Worm (Caenorhabditis elegans) whole organism, L1 larva: ENCODE results near the gene F07E5.13.
"Not testable (repeated sequence)": the region's sequence is repeated elsewhere in the genome, so short reads cannot be mapped to it uniquely, and the experiment has no call there.

ENCODE experiments used
- F16B12.6 ChIP-seq: fragments of 150-350 bp; optimal IDR thresholded peaks from 2 replicates; lab custom pipeline; 2014; ENCODE audit warnings: missing biosample characterization, missing genetic modification characterization
- Y116A8C.19 ChIP-seq: sonication (generic microtip); optimal IDR thresholded peaks from 2 replicates; lab custom pipeline; 2016; ENCODE audit warnings: missing compliant biosample characterization, missing genetic modification characterization, borderline replicate concordance
- ama-1 ChIP-seq: fragments of 150-350 bp; optimal IDR thresholded peaks from 2 replicates; lab custom pipeline; 2014
- blmp-1 ChIP-seq: fragments of 150-350 bp; optimal IDR thresholded peaks from 2 replicates; lab custom pipeline; 2014; ENCODE audit warnings: missing biosample characterization, missing genetic modification characterization
- ceh-8 ChIP-seq: fragments of 200-800 bp; sonication (Bioruptor generic); optimal IDR thresholded peaks from 2 replicates; lab custom pipeline; 2018; ENCODE audit warnings: mild to moderate bottlenecking, missing genetic modification characterization, moderate library complexity, missing compliant biosample characterization
- ceh-90 ChIP-seq: sonication (generic microtip); optimal IDR thresholded peaks from 2 replicates; lab custom pipeline; 2016; ENCODE audit warnings: missing genetic modification characterization, missing compliant biosample characterization
- dpl-1 ChIP-seq, 3 experiments: fragments of 150-350 bp in 2 of 3; sonication (generic microtip) in 1 of 3; optimal IDR thresholded peaks; 2 replicates each; lab custom pipeline; 2014 to 2017; ENCODE audit warnings: missing biosample characterization in 3 of 3, missing genetic modification characterization in 3 of 3, missing genetic modification reagents in 3 of 3
- efl-1 ChIP-seq, 4 experiments: fragments of 150-350 bp; optimal IDR thresholded peaks in 3 of 4; peaks in 1 of 4; 1 replicate in 1 of 4; 2 replicates in 3 of 4; lab custom pipeline; 2014; ENCODE audit warnings: missing biosample characterization in 2 of 4, missing genetic modification characterization in 2 of 4, missing genetic modification reagents in 2 of 4
- efl-3 ChIP-seq: fragments of 200-800 bp; sonication (Bioruptor generic); optimal IDR thresholded peaks from 2 replicates; lab custom pipeline; 2018; ENCODE audit warnings: mild to moderate bottlenecking, missing genetic modification characterization, missing compliant biosample characterization
- egl-13 ChIP-seq: sonication (generic microtip); optimal IDR thresholded peaks from 2 replicates; lab custom pipeline; 2016; ENCODE audit warnings: missing genotype, missing genetic modification reagents, missing genetic modification characterization, missing compliant biosample characterization
- egl-27 ChIP-seq, 2 experiments: fragments of 150-350 bp in 1 of 2; sonication (generic microtip); optimal IDR thresholded peaks; 3 replicates each; lab custom pipeline; 2017 to 2018; ENCODE audit warnings: missing biosample characterization in 2 of 2, missing genetic modification characterization in 2 of 2, missing genetic modification reagents in 2 of 2
- elt-2 ChIP-seq: sonication (generic microtip); optimal IDR thresholded peaks from 2 replicates; lab custom pipeline; 2016; ENCODE audit warnings: missing genetic modification characterization, mild to moderate bottlenecking, inconsistent platforms, missing compliant biosample characterization, missing genetic modification reagents
- fkh-8 ChIP-seq: sonication (generic microtip); optimal IDR thresholded peaks from 2 replicates; lab custom pipeline; 2016; ENCODE audit warnings: mild to moderate bottlenecking, missing genetic modification characterization, missing compliant biosample characterization
- grh-1 ChIP-seq: fragments of 200-800 bp; sonication (Bioruptor generic); IDR thresholded peaks from 2 replicates; pipeline ENCODE4 v1.3.6; 2022; ENCODE audit warnings: missing genetic modification reagents, missing genetic modification characterization, missing compliant biosample characterization
- hlh-17 ChIP-seq: fragments of 200-800 bp; sonication (Bioruptor generic); optimal IDR thresholded peaks from 2 replicates; lab custom pipeline; 2018; ENCODE audit warnings: missing genetic modification characterization, mild to moderate bottlenecking, missing compliant biosample characterization, moderate library complexity, borderline replicate concordance
- hlh-4 ChIP-seq: sonication (generic microtip); optimal IDR thresholded peaks from 2 replicates; lab custom pipeline; 2016; ENCODE audit warnings: mild to moderate bottlenecking, missing genetic modification characterization, missing compliant biosample characterization
- isw-1 ChIP-seq: fragments of 200-800 bp; sonication (Bioruptor generic); IDR thresholded peaks from 2 replicates; pipeline ENCODE4 v1.3.6; 2022; ENCODE audit warnings: missing genetic modification characterization, missing compliant biosample characterization
- jun-1 ChIP-seq: fragments of 150-350 bp; optimal IDR thresholded peaks from 2 replicates; lab custom pipeline; 2014; ENCODE audit warnings: missing biosample characterization, missing genetic modification reagents, missing genetic modification characterization
- lin-13 ChIP-seq: fragments of 150-350 bp; optimal IDR thresholded peaks from 2 replicates; lab custom pipeline; 2014; ENCODE audit warnings: missing biosample characterization, missing genetic modification reagents, missing genetic modification characterization
- lin-15B ChIP-seq: fragments of 150-350 bp; sonication (generic microtip); optimal IDR thresholded peaks from 3 replicates; lab custom pipeline; 2014; ENCODE audit warnings: missing biosample characterization, missing genetic modification characterization
- lin-35 ChIP-seq, 2 experiments: fragments of 150-350 bp; optimal IDR thresholded peaks; 2 replicates each; lab custom pipeline; 2014; ENCODE audit warnings: missing biosample characterization in 2 of 2, missing genetic modification characterization in 2 of 2, missing genetic modification reagents in 2 of 2
- lin-39 ChIP-seq: fragments of 150-350 bp; optimal IDR thresholded peaks from 2 replicates; lab custom pipeline; 2014; ENCODE audit warnings: missing biosample characterization, missing genetic modification reagents, missing genetic modification characterization
- mdl-1 ChIP-seq, 2 experiments: fragments of 150-350 bp; optimal IDR thresholded peaks; 2 replicates each; lab custom pipeline; 2014 to 2017; ENCODE audit warnings: missing biosample characterization in 2 of 2, missing genetic modification characterization in 2 of 2, inconsistent platforms in 1 of 2
- mep-1 ChIP-seq: fragments of 150-350 bp; optimal IDR thresholded peaks from 2 replicates; lab custom pipeline; 2014; ENCODE audit warnings: missing biosample characterization, missing genetic modification characterization
- nhr-12 ChIP-seq: sonication (generic microtip); optimal IDR thresholded peaks from 2 replicates; lab custom pipeline; 2017; ENCODE audit warnings: missing biosample characterization, missing genetic modification characterization
- nhr-19 ChIP-seq: fragments of 200-800 bp; sonication (Bioruptor generic); conservative IDR thresholded peaks from 2 replicates; pipeline ENCODE4 v1.3.6; 2022; ENCODE audit warnings: missing genetic modification characterization, missing compliant biosample characterization
- nhr-237 ChIP-seq: fragments of 150-350 bp; optimal IDR thresholded peaks from 2 replicates; lab custom pipeline; 2014; ENCODE audit warnings: missing biosample characterization, missing genetic modification characterization
- nhr-85 ChIP-seq: sonication (generic microtip); peaks from one replicate; lab custom pipeline; 2016; ENCODE audit warnings: missing genetic modification characterization, inconsistent platforms, missing compliant biosample characterization
- nhr-90 ChIP-seq: sonication (generic microtip); optimal IDR thresholded peaks from 2 replicates; lab custom pipeline; 2016; ENCODE audit warnings: mild to moderate bottlenecking, missing genetic modification characterization, missing compliant biosample characterization; ENCODE audit not compliant: poor library complexity
- pax-3 ChIP-seq: fragments of 200-800 bp; sonication (Bioruptor generic); optimal IDR thresholded peaks from 2 replicates; lab custom pipeline; 2018; ENCODE audit warnings: mild to moderate bottlenecking, missing genetic modification characterization, moderate library complexity, missing compliant biosample characterization
- pqm-1 ChIP-seq: sonication (generic microtip); optimal IDR thresholded peaks from 3 replicates; lab custom pipeline; 2017; ENCODE audit warnings: missing biosample characterization, missing genetic modification characterization
- skn-1 ChIP-seq: fragments of 150-350 bp; optimal IDR thresholded peaks from 2 replicates; lab custom pipeline; 2014; ENCODE audit warnings: missing biosample characterization, missing genetic modification characterization
- snpc-4 ChIP-seq: fragments of 150-350 bp; optimal IDR thresholded peaks from 2 replicates; lab custom pipeline; 2014; ENCODE audit warnings: missing biosample characterization, missing genetic modification characterization
- sup-37 ChIP-seq: fragments of 200-800 bp; sonication (Bioruptor generic); optimal IDR thresholded peaks from 2 replicates; lab custom pipeline; 2018; ENCODE audit warnings: mild to moderate bottlenecking, missing genetic modification characterization, missing compliant biosample characterization
- swsn-7 ChIP-seq: sonication (generic microtip); optimal IDR thresholded peaks from 2 replicates; lab custom pipeline; 2016; ENCODE audit warnings: missing genetic modification characterization, missing compliant biosample characterization
- tlp-1 ChIP-seq: fragments of 150-350 bp; optimal IDR thresholded peaks from 2 replicates; lab custom pipeline; 2014; ENCODE audit warnings: missing biosample characterization, missing genetic modification characterization
- unc-130 ChIP-seq: fragments of 150-350 bp; optimal IDR thresholded peaks from 2 replicates; lab custom pipeline; 2017; ENCODE audit warnings: missing biosample characterization, missing genetic modification characterization, inconsistent platforms
- unc-30 ChIP-seq: sonication (generic microtip); optimal IDR thresholded peaks from 2 replicates; lab custom pipeline; 2017; ENCODE audit warnings: missing biosample characterization, missing genetic modification characterization
- unc-86 ChIP-seq: sonication (generic microtip); optimal IDR thresholded peaks from 2 replicates; lab custom pipeline; 2016; ENCODE audit warnings: missing genetic modification characterization, missing compliant biosample characterization
- vab-15 ChIP-seq: sonication (generic microtip); optimal IDR thresholded peaks from 2 replicates; lab custom pipeline; 2017; ENCODE audit warnings: missing genotype, mild to moderate bottlenecking, missing genetic modification characterization, missing compliant biosample characterization
- ztf-4 ChIP-seq: fragments of 150-350 bp; optimal IDR thresholded peaks from 2 replicates; lab custom pipeline; 2014; ENCODE audit warnings: missing biosample characterization, missing genetic modification characterization

Gene F07E5.13

ce11 chrII:2075513-2075912 is 11.6 kb upstream of the F07E5.13 start, which contains the start of gene F07E5.8:
Gene F07E5.8, minus strand, starts transcription at chrII:2075613.
- no peak for TF ChIP-seq lin-15B (tag; lab: Kevin White, UChicago)
- no peak for TF ChIP-seq egl-13

- TF ChIP-seq blmp-1 (tag; lab: Kevin White, UChicago): peak; percentile 39
- TF ChIP-seq egl-27 (tag; optimal IDR thresholded peaks at IDR 0.05; lab: Kevin White, UChicago): no peak
- TF ChIP-seq, all 84 proteins: peak for 1
Observed at ce11 chrII:2071429-2071828, 7.5 kb upstream of the F07E5.13 start, which contains the start of gene F07E5.7. Gene F07E5.7, minus strand, starts transcription at chrII:2071529.

- not testable (repeated sequence) for TF ChIP-seq efl-1 (optimal IDR thresholded peaks at IDR 0.05; lab: Kevin White, UChicago)
- TF ChIP-seq efl-1 (GFP tag; optimal IDR thresholded peaks at IDR 0.05 in 1 of 2; lab: Kevin White, UChicago): peak in 1 of 2 experiments; percentile 60
- TF ChIP-seq, all 84 proteins: peak for 1; not testable (repeated sequence) for 83
Observed at ce11 chrII:2067451-2068021, 3.6 kb upstream of the F07E5.13 start, which contains the start of gene F07E5.12. Gene F07E5.12, plus strand, starts transcription at chrII:2067971.

- TF ChIP-seq efl-1 (optimal IDR thresholded peaks at IDR 0.05; lab: Kevin White, UChicago) (no peak), efl-1 (GFP tag; optimal IDR thresholded peaks at IDR 0.05 in 1 of 2; lab: Kevin White, UChicago) (peak in 1 of 2 experiments; percentile 68), skn-1 (tag; lab: Kevin White, UChicago) (no peak)
Observed at ce11 chrII:2064497-2064896, 608 bp upstream of the F07E5.13 start, which contains the start of gene fbxb-6. Gene fbxb-6, plus strand, starts transcription at chrII:2064797.

DNA sequence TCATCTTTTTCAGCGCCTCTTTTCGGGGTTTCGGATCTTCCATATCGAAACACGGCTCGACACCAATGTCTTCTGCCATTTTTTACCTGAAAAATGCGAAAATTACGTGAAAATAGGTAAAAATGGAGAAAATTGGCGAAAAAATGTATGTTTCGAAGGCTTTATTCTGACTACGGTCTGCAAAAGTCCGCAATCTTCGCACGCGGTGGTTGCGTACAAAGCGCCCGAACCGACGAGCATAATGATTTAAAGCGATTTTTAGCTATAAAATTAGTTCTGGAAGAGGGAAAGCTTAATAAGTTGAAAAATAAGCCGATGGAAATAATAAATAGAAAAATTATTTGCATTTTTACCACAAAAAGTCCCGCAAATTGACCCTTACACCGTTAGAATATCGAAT is 4.9 kb downstream of the F07E5.13 start, which contains the start of gene F07E5.5:
Gene F07E5.5 (minus strand): TSS at position 86 of the 400 bp plus-strand sequence.
- TF ChIP-seq blmp-1 (tag; lab: Kevin White, UChicago) (peak; percentile 13), jun-1 (tag; lab: Kevin White, UChicago) (no peak), nhr-85 (tag; lab: Kevin White, UChicago) (peak; percentile 68), sup-37 (GFP tag; lab: Kevin White, UChicago) (no peak), lin-35 (GFP tag; optimal IDR thresholded peaks at IDR 0.05; lab: Kevin White, UChicago) (peak; percentile 61 to 77), ztf-4 (tag; lab: Kevin White, UChicago) (no peak), mep-1 (tag; lab: Kevin White, UChicago) (peak; percentile 77), elt-2 (tag; lab: Kevin White, UChicago) (peak; percentile 28), mdl-1 (tag; optimal IDR thresholded peaks at IDR 0.05; lab: Kevin White, UChicago) (peak in 1 of 2 experiments; percentile 14), unc-86 (tag; lab: Kevin White, UChicago) (peak; percentile 10), fkh-8 (tag; lab: Kevin White, UChicago) (peak; percentile 43), tlp-1 (tag; lab: Kevin White, UChicago) (no peak), isw-1 (GFP tag; lab: Robert Waterston, UW) (peak; percentile 25), lin-39 (tag; lab: Kevin White, UChicago) (peak; percentile 5), unc-130 (peak; percentile 79), pax-3 (tag; lab: Kevin White, UChicago) (no peak), Y116A8C.19 (no peak), nhr-12 (no peak), ceh-8 (GFP tag; lab: Kevin White, UChicago) (no peak), nhr-90 (tag; lab: Kevin White, UChicago) (no peak), hlh-17 (no peak), ceh-90 (tag; lab: Kevin White, UChicago) (no peak), lin-15B (tag; lab: Kevin White, UChicago) (peak; percentile 41), dpl-1 (GFP tag; optimal IDR thresholded peaks at IDR 0.05; lab: Kevin White, UChicago) (peak; percentile 54 to 78 (median 74)), nhr-237 (tag; lab: Kevin White, UChicago) (no peak), swsn-7 (peak; percentile 51), lin-13 (GFP tag; lab: Kevin White, UChicago) (peak; percentile 4), F16B12.6 (tag; lab: Kevin White, UChicago) (peak; percentile 91), grh-1 (GFP tag; lab: Robert Waterston, UW) (no peak), unc-30 (tag; lab: Kevin White, UChicago) (no peak), hlh-4 (no peak), skn-1 (tag; lab: Kevin White, UChicago) (peak; percentile 55), snpc-4 (tag; lab: Kevin White, UChicago) (peak; percentile 23), efl-1 (optimal IDR thresholded peaks at IDR 0.05; lab: Kevin White, UChicago) (peak; percentile 75 to 78), efl-1 (GFP tag; optimal IDR thresholded peaks at IDR 0.05 in 1 of 2; lab: Kevin White, UChicago) (peak; percentile 75 to 97), nhr-19 (GFP tag; lab: Robert Waterston, UW) (peak; percentile 49), vab-15 (tag; lab: Kevin White, UChicago) (peak; percentile 27), efl-3 (GFP tag; lab: Kevin White, UChicago) (no peak), pqm-1 (tag; lab: Kevin White, UChicago) (no peak), ama-1 (lab: Kevin White, UChicago) (no peak)
